Worm (Caenorhabditis elegans): Measurements from ENCODE around the gene F36H9.2.

- no peak for TF ChIP-seq snpc-4 (tag; optimal IDR thresholded peaks at IDR 0.05)
- TF ChIP-seq pha-4 (tag; optimal IDR thresholded peaks at IDR 0.05): no peak
- no peak for TF ChIP-seq ztf-11 (tag; optimal IDR thresholded peaks at IDR 0.05)
These were observed 36.3 kb downstream of the F36H9.2 start for ce11 chrV:1824528-1824927.

Data from whole organism, mixed stage, embryonic.